Worm (Caenorhabditis elegans) whole organism, early embryonic: ENCODE measurements around the gene nuaf-3.

Experiments used
- B0310.2 ChIP-seq: sonication (generic microtip); optimal IDR thresholded peaks from 2 replicates; lab custom pipeline; 2016; ENCODE audit warnings: mild to moderate bottlenecking, missing genetic modification characterization, missing compliant biosample characterization
- F13C5.2 ChIP-seq: sonication (generic microtip); optimal IDR thresholded peaks from 2 replicates; lab custom pipeline; 2017; ENCODE audit warnings: mild to moderate bottlenecking, missing genetic modification characterization, inconsistent platforms, missing compliant biosample characterization
- aly-1 ChIP-seq: sonication (generic microtip); optimal IDR thresholded peaks from 2 replicates; lab custom pipeline; 2016; ENCODE audit warnings: missing genetic modification characterization, missing compliant biosample characterization
- ama-1 ChIP-seq: fragments of 150-350 bp; optimal IDR thresholded peaks from 2 replicates; lab custom pipeline; 2014
- ceh-13 ChIP-seq: fragments of 200-800 bp; sonication (Bioruptor generic); optimal IDR thresholded peaks from 2 replicates; lab custom pipeline; 2018; ENCODE audit warnings: mild to moderate bottlenecking, missing genetic modification characterization, missing compliant biosample characterization
- ceh-36 ChIP-seq: sonication (generic microtip); optimal IDR thresholded peaks from 2 replicates; lab custom pipeline; 2016; ENCODE audit warnings: missing genetic modification characterization, inconsistent platforms, missing compliant biosample characterization
- ets-7 ChIP-seq: sonication (generic microtip); optimal IDR thresholded peaks from 2 replicates; lab custom pipeline; 2016; ENCODE audit warnings: missing genotype, missing genetic modification characterization, missing compliant biosample characterization
- flt-1 ChIP-seq: fragments of 200-800 bp; sonication (Bioruptor generic); IDR thresholded peaks from 2 replicates; pipeline ENCODE4 v1.3.6; 2022; ENCODE audit warnings: missing genetic modification characterization, missing compliant biosample characterization
- hmbx-1 ChIP-seq: sonication (generic microtip); optimal IDR thresholded peaks from 2 replicates; lab custom pipeline; 2016; ENCODE audit warnings: mild to moderate bottlenecking, missing genetic modification characterization, missing compliant biosample characterization
- hmg-4 ChIP-seq: fragments of 200-800 bp; sonication (Bioruptor generic); optimal IDR thresholded peaks from 2 replicates; lab custom pipeline; 2018; ENCODE audit warnings: mild to moderate bottlenecking, missing genetic modification characterization, missing compliant biosample characterization
- hnd-1 ChIP-seq: sonication (generic microtip); optimal IDR thresholded peaks from 2 replicates; lab custom pipeline; 2016; ENCODE audit warnings: missing genetic modification characterization, missing compliant biosample characterization
- pes-1 ChIP-seq: fragments of 200-800 bp; sonication (Bioruptor generic); IDR thresholded peaks from 2 replicates; pipeline ENCODE4 v1.3.6; 2022; ENCODE audit warnings: missing genetic modification reagents, missing genetic modification characterization, missing compliant biosample characterization
- scrt-1 ChIP-seq: fragments of 200-800 bp; sonication (Bioruptor generic); IDR thresholded peaks from 2 replicates; pipeline ENCODE4 v1.3.6; 2022; ENCODE audit warnings: missing genetic modification characterization, missing compliant biosample characterization
- sea-1 ChIP-seq: fragments of 200-800 bp; sonication (Bioruptor generic); conservative IDR thresholded peaks from 2 replicates; pipeline ENCODE4 v1.3.6; 2022; ENCODE audit warnings: missing genetic modification characterization, missing compliant biosample characterization
- tbx-11 ChIP-seq: fragments of 200-800 bp; sonication (Bioruptor generic); IDR thresholded peaks from 2 replicates; pipeline ENCODE4 v1.3.6; 2022; ENCODE audit warnings: missing genetic modification characterization, missing compliant biosample characterization
- tbx-37 ChIP-seq: fragments of 200-800 bp; sonication (Bioruptor generic); conservative IDR thresholded peaks from 2 replicates; pipeline ENCODE4 v1.3.6; 2022; ENCODE audit warnings: missing genetic modification reagents, missing genetic modification characterization, missing compliant biosample characterization
- tra-4 ChIP-seq: sonication (generic microtip); optimal IDR thresholded peaks from 2 replicates; lab custom pipeline; 2017; ENCODE audit warnings: missing genetic modification characterization, missing compliant biosample characterization

nuaf-3 gene

DNA sequence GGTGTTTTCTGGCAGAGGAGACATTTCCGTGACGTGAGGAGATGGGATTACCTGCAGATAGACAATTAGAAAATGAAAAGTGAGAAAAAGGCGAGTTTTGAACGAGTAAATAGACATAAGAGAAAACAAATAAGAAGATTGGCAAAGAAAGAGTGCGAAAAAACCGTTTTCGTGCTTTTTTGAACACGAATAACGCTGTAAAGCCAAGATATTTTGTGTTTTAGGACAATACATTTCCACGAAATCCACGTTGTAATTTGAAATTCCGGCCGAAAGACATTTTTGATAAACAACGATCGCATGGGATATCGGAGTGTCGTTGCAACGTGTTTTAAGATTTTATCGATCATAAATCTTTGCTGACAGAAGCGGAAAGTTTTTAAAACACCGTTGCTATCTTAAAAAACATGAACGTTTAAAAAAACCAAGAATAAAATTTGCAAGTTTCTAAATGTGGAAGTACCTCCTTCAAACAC, 26.7 kb downstream of the nuaf-3 start, which contains the start of gene adk-1:
adk-1 (minus strand) TSS at position 51 of the 476 bp plus-strand sequence.
- TF ChIP-seq ama-1 (no peak), aly-1 (tag; lab: Kevin White, UChicago) (no peak), sea-1 (GFP tag; lab: Robert Waterston, UW) (no peak), ceh-13 (GFP tag; lab: Kevin White, UChicago) (no peak), B0310.2 (tag; lab: Kevin White, UChicago) (no peak), scrt-1 (GFP tag; lab: Robert Waterston, UW) (no peak), hmg-4 (GFP tag; lab: Kevin White, UChicago) (no peak), tbx-37 (GFP tag; lab: Robert Waterston, UW) (no peak), hmbx-1 (tag; lab: Kevin White, UChicago) (no peak), hnd-1 (tag; lab: Kevin White, UChicago) (no peak), pes-1 (GFP tag; lab: Robert Waterston, UW) (no peak), ets-7 (tag; lab: Kevin White, UChicago) (no peak), F13C5.2 (tag; lab: Kevin White, UChicago) (no peak), tra-4 (no peak), ceh-36 (tag; lab: Kevin White, UChicago) (no peak), flt-1 (no peak), tbx-11 (GFP tag; lab: Robert Waterston, UW) (no peak)

DNA sequence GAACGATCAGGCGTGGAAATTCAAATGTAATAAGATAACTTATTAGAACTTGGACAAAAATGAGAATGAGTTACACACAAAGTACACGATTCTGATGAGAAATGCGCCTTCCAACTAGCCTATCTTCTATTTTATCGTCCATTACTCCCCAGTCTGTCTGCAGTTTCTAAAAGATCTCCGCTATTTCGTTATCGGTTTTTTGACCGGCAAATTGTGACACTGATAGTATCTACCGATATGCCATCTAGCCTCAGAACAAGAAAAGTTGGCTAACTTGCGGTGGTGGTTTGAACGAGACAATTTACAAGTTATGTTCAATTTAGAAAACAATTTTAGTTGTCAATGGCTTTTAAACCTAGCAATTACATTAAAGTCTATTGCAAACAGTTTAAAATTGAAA, 27.5 kb downstream of the nuaf-3 start:
- TF ChIP-seq tbx-11 (GFP tag; lab: Robert Waterston, UW) (no peak), hmg-4 (GFP tag; lab: Kevin White, UChicago) (no peak), F13C5.2 (tag; lab: Kevin White, UChicago) (no peak), hmbx-1 (tag; lab: Kevin White, UChicago) (no peak), ceh-36 (tag; lab: Kevin White, UChicago) (no peak), tra-4 (no peak), aly-1 (tag; lab: Kevin White, UChicago) (no peak), ceh-13 (GFP tag; lab: Kevin White, UChicago) (no peak), ama-1 (no peak), scrt-1 (GFP tag; lab: Robert Waterston, UW) (no peak), hnd-1 (tag; lab: Kevin White, UChicago) (no peak), pes-1 (GFP tag; lab: Robert Waterston, UW) (no peak), tbx-37 (GFP tag; lab: Robert Waterston, UW) (no peak)

DNA sequence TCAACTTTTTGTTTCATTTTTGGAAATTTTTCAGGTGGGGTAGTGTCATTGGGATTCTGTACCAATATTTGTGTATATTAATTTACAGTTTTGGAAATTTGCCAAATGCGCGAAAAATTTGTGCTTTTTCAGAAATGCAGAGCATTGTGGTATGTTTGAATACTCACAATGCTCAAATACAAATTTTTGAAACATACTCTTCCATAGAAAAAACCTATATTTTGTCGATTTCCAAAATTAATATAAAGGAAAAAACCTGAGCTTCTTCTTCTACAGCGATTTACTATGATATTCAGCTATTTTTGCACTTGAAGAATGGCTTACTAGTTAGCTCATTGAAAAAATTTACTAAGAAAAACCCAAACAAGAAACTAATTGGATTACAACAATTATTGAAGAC, 28.9 kb downstream of the nuaf-3 start:
- TF ChIP-seq aly-1 (tag; lab: Kevin White, UChicago), result no peak
- TF ChIP-seq F13C5.2 (tag; lab: Kevin White, UChicago), result no peak
- no peak for TF ChIP-seq tra-4
- TF ChIP-seq scrt-1 (GFP tag; lab: Robert Waterston, UW), result no peak
- TF ChIP-seq ama-1, result no peak

DNA sequence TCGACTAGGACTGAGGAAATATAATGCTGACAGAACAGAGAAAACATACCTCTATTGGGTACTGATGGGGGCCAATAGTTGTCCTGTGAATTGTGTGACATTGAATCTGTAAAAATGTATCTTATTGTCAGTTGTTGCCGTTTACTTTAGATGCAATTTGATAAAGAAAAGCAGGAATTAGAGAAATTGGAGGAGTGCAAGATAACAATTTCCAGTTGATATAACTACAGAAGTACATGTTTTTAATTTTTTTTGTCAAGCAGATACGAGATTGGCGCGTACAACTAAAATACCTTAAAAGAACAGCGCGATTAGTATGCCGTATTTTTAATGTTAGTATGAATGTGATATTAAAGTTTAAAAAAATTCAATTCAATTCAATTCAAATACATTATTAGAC, 33.9 kb downstream of the nuaf-3 start, which contains the start of gene zip-6:
zip-6 (minus strand) TSS at position 101 of the 400 bp plus-strand sequence.
- no peak for TF ChIP-seq ama-1
- no peak for TF ChIP-seq aly-1 (tag; lab: Kevin White, UChicago)

DNA sequence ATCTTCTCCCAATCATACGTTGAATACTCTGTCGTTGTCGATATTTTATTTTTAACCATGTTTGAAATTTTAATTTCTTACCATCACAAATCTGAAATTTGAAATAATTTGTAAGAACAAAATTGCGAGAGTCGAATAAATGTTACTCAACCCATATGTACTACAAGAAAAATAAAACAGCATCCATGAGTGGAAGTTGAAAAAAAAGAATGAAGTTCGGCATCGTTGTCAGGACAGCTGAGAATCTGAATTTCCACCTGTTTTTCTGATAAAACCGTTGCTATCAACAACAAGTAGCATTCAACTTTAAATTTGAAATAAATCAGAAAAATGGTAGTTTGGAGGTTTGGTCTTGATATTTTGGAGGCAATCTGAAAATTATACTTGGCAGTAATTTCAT, 39.8 kb downstream of the nuaf-3 start, which contains the start of gene C29F4.3:
C29F4.3 (minus strand) TSS at position 101 of the 400 bp plus-strand sequence.
- TF ChIP-seq sea-1 (GFP tag; lab: Robert Waterston, UW) (no peak), ceh-36 (tag; lab: Kevin White, UChicago) (no peak), ceh-13 (GFP tag; lab: Kevin White, UChicago) (no peak), tbx-37 (GFP tag; lab: Robert Waterston, UW) (no peak), aly-1 (tag; lab: Kevin White, UChicago) (no peak), B0310.2 (tag; lab: Kevin White, UChicago) (no peak), ets-7 (tag; lab: Kevin White, UChicago) (no peak), hnd-1 (tag; lab: Kevin White, UChicago) (no peak), ama-1 (no peak), hmg-4 (GFP tag; lab: Kevin White, UChicago) (no peak), pes-1 (GFP tag; lab: Robert Waterston, UW) (no peak), tbx-11 (GFP tag; lab: Robert Waterston, UW) (no peak), F13C5.2 (tag; lab: Kevin White, UChicago) (no peak), hmbx-1 (tag; lab: Kevin White, UChicago) (no peak), tra-4 (no peak), scrt-1 (GFP tag; lab: Robert Waterston, UW) (no peak), flt-1 (no peak)

DNA sequence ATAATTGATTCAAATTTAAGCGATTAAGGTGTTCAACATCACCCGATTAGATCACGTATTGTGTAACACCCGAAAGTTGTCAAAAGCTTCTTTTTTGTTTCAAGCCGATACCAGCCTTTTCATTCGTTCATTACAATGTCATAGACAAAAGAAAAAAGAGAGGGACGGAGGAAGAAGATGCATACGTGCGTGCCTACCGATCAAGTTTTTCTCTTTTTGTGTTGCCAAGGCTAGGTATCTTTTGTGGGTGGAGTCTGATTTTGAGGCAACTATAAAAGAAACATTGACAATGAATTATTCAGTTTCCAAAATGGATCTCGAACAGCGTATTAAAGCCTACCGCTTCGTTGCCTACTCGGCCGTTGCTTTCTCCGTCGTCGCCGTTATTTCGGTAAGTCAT, 41.1 kb downstream of the nuaf-3 start, which contains the start of gene col-125:
col-125 (plus strand) TSS at position 301 of the 400 bp plus-strand sequence.
- TF ChIP-seq ceh-36 (tag; lab: Kevin White, UChicago) (no peak), F13C5.2 (tag; lab: Kevin White, UChicago) (no peak), tbx-37 (GFP tag; lab: Robert Waterston, UW) (no peak), hmg-4 (GFP tag; lab: Kevin White, UChicago) (no peak), tra-4 (no peak), hmbx-1 (tag; lab: Kevin White, UChicago) (no peak), ets-7 (tag; lab: Kevin White, UChicago) (no peak), pes-1 (GFP tag; lab: Robert Waterston, UW) (no peak), B0310.2 (tag; lab: Kevin White, UChicago) (no peak), sea-1 (GFP tag; lab: Robert Waterston, UW) (no peak), hnd-1 (tag; lab: Kevin White, UChicago) (no peak), tbx-11 (GFP tag; lab: Robert Waterston, UW) (no peak), flt-1 (no peak)

DNA sequence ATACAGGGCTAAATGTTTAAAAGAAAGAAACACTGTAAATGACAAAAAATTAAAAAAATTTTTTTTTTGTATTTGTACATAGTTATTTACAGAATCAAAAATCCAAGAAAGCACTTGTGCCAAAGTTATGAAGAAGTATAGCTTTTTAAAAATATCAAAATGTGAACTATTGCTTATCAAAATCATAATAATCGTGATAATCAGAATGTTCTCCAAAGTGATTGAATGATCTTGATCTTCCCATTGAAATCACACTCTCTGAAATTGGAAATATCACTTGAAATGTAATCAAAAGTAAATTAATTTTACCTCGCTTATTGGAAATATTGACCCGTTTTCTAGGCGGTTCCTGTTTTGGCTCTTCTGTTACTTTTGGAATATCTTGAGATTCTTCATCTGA, 42.5 kb downstream of the nuaf-3 start:
- TF ChIP-seq hmg-4 (GFP tag; lab: Kevin White, UChicago), result no peak
- no peak for TF ChIP-seq tra-4
- no peak for TF ChIP-seq ama-1
- TF ChIP-seq ceh-36 (tag; lab: Kevin White, UChicago), result no peak
- TF ChIP-seq tbx-37 (GFP tag; lab: Robert Waterston, UW), result no peak
- no peak for TF ChIP-seq ets-7 (tag; lab: Kevin White, UChicago)
- no peak for TF ChIP-seq ceh-13 (GFP tag; lab: Kevin White, UChicago)
- no peak for TF ChIP-seq F13C5.2 (tag; lab: Kevin White, UChicago)
- no peak for TF ChIP-seq hnd-1 (tag; lab: Kevin White, UChicago)
- no peak for TF ChIP-seq pes-1 (GFP tag; lab: Robert Waterston, UW)
- no peak for TF ChIP-seq hmbx-1 (tag; lab: Kevin White, UChicago)
